Worm (Caenorhabditis elegans) whole organism, early embryonic: ENCODE results near the gene W06D11.1.

ENCODE experiments used
- aly-1 ChIP-seq: sonication (generic microtip); optimal IDR thresholded peaks from 2 replicates; lab custom pipeline; 2016; ENCODE audit warnings: missing genetic modification characterization, missing compliant biosample characterization
- ama-1 ChIP-seq: fragments of 150-350 bp; optimal IDR thresholded peaks from 2 replicates; lab custom pipeline; 2014
- ceh-36 ChIP-seq: sonication (generic microtip); optimal IDR thresholded peaks from 2 replicates; lab custom pipeline; 2016; ENCODE audit warnings: missing genetic modification characterization, inconsistent platforms, missing compliant biosample characterization
- ets-7 ChIP-seq: sonication (generic microtip); optimal IDR thresholded peaks from 2 replicates; lab custom pipeline; 2016; ENCODE audit warnings: missing genotype, missing genetic modification characterization, missing compliant biosample characterization
- flt-1 ChIP-seq: fragments of 200-800 bp; sonication (Bioruptor generic); IDR thresholded peaks from 2 replicates; pipeline ENCODE4 v1.3.6; 2022; ENCODE audit warnings: missing genetic modification characterization, missing compliant biosample characterization
- hmbx-1 ChIP-seq: sonication (generic microtip); optimal IDR thresholded peaks from 2 replicates; lab custom pipeline; 2016; ENCODE audit warnings: mild to moderate bottlenecking, missing genetic modification characterization, missing compliant biosample characterization
- hmg-4 ChIP-seq: fragments of 200-800 bp; sonication (Bioruptor generic); optimal IDR thresholded peaks from 2 replicates; lab custom pipeline; 2018; ENCODE audit warnings: mild to moderate bottlenecking, missing genetic modification characterization, missing compliant biosample characterization
- hnd-1 ChIP-seq: sonication (generic microtip); optimal IDR thresholded peaks from 2 replicates; lab custom pipeline; 2016; ENCODE audit warnings: missing genetic modification characterization, missing compliant biosample characterization
- pes-1 ChIP-seq: fragments of 200-800 bp; sonication (Bioruptor generic); IDR thresholded peaks from 2 replicates; pipeline ENCODE4 v1.3.6; 2022; ENCODE audit warnings: missing genetic modification reagents, missing genetic modification characterization, missing compliant biosample characterization
- sea-1 ChIP-seq: fragments of 200-800 bp; sonication (Bioruptor generic); conservative IDR thresholded peaks from 2 replicates; pipeline ENCODE4 v1.3.6; 2022; ENCODE audit warnings: missing genetic modification characterization, missing compliant biosample characterization
- tbx-11 ChIP-seq: fragments of 200-800 bp; sonication (Bioruptor generic); IDR thresholded peaks from 2 replicates; pipeline ENCODE4 v1.3.6; 2022; ENCODE audit warnings: missing genetic modification characterization, missing compliant biosample characterization
- tra-4 ChIP-seq: sonication (generic microtip); optimal IDR thresholded peaks from 2 replicates; lab custom pipeline; 2017; ENCODE audit warnings: missing genetic modification characterization, missing compliant biosample characterization

- TF ChIP-seq ama-1 (lab: Kevin White, UChicago) = no peak
- no peak for TF ChIP-seq hmg-4
- TF ChIP-seq tbx-11 (GFP tag; lab: Robert Waterston, UW) = no peak
- no peak for TF ChIP-seq flt-1 (GFP tag; lab: Robert Waterston, UW)
- no peak for TF ChIP-seq sea-1 (GFP tag; lab: Robert Waterston, UW)
- TF ChIP-seq hnd-1 (tag; lab: Kevin White, UChicago) = no peak
- no peak for TF ChIP-seq aly-1 (tag; lab: Kevin White, UChicago)
- TF ChIP-seq ceh-36 (tag; lab: Kevin White, UChicago) = no peak
- TF ChIP-seq tra-4 (tag; lab: Kevin White, UChicago) = no peak
- no peak for TF ChIP-seq ets-7
- no peak for TF ChIP-seq hmbx-1 (tag; lab: Kevin White, UChicago)
- no peak for TF ChIP-seq pes-1 (GFP tag; lab: Robert Waterston, UW)
These were observed 11.5 kb upstream of the W06D11.1 start, which contains the start of gene C04B4.2 for ce11 chrX:12282911-12283310.
